Worm (Caenorhabditis elegans): ENCODE results near the gene T23F6.3.

DNA sequence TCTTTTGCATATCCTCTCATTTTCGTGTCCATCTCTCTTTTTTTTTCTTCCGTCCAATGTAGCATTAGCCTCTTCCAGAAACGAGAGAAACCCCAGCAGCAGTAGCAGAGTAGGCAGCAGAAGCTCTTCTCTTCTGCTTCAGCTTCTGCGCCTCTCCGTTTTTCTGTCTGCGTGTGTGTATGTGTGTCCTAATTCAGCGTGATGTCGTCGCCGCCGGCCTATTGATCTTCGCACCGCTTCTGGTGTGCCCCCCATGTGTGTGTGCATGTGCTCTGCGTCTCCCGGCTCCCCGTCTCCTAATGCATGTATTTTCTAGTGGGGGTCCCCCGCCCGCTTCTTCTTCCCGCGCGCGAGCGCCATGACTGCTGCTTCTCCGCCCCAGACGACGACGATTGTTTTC is 46.9 kb upstream of the T23F6.3 start:
- TF ChIP-seq scrt-1 (GFP tag; IDR thresholded peaks at IDR 0.05): no peak
- no peak for TF ChIP-seq ama-1 (optimal IDR thresholded peaks at IDR 0.05)
- TF ChIP-seq tra-4 (tag; optimal IDR thresholded peaks at IDR 0.05): no peak
